Worm (Caenorhabditis elegans) whole organism, mixed stage, embryonic: ENCODE data around the gene nlp-3.
A peak's percentile ranks its signal among the peaks of the same experiment; 100 is the strongest.

Experiments
- M03D4.4 ChIP-seq: sonication (generic microtip); optimal IDR thresholded peaks from 2 replicates; lab custom pipeline; 2017; ENCODE audit warnings: mild to moderate bottlenecking, missing genetic modification characterization, missing compliant biosample characterization
- bed-3 ChIP-seq: fragments of 200-800 bp; sonication (Bioruptor generic); optimal IDR thresholded peaks from 3 replicates; lab custom pipeline; 2018; ENCODE audit warnings: mild to moderate bottlenecking, missing genetic modification characterization, moderate library complexity, missing compliant biosample characterization
- blmp-1 ChIP-seq: fragments of 150-350 bp; optimal IDR thresholded peaks from 2 replicates; lab custom pipeline; 2014; ENCODE audit warnings: missing biosample characterization, missing genetic modification characterization
- ceh-39 ChIP-seq: fragments of 150-350 bp; optimal IDR thresholded peaks from 2 replicates; lab custom pipeline; 2014; ENCODE audit warnings: missing biosample characterization, missing genetic modification characterization
- ceh-43 ChIP-seq: fragments of 200-800 bp; sonication (Bioruptor generic); optimal IDR thresholded peaks from 2 replicates; lab custom pipeline; 2018; ENCODE audit warnings: mild to moderate bottlenecking, missing genetic modification characterization, moderate library complexity, missing compliant biosample characterization
- ceh-83 ChIP-seq: fragments of 200-800 bp; sonication (Bioruptor generic); optimal IDR thresholded peaks from 2 replicates; lab custom pipeline; 2018; ENCODE audit warnings: mild to moderate bottlenecking, missing genetic modification characterization, missing compliant biosample characterization
- ces-1 ChIP-seq: fragments of 150-350 bp; optimal IDR thresholded peaks from 2 replicates; lab custom pipeline; 2014; ENCODE audit warnings: missing biosample characterization, missing genetic modification reagents, missing genetic modification characterization
- cnd-1 ChIP-seq: fragments of 200-800 bp; sonication (Bioruptor generic); optimal IDR thresholded peaks from 2 replicates; lab custom pipeline; 2018; ENCODE audit warnings: mild to moderate bottlenecking, missing genetic modification characterization, missing compliant biosample characterization
- drap-1 ChIP-seq: fragments of 200-800 bp; sonication (Bioruptor generic); optimal IDR thresholded peaks from 3 replicates; lab custom pipeline; 2018; ENCODE audit warnings: mild to moderate bottlenecking, missing genetic modification characterization, missing compliant biosample characterization
- elt-1 ChIP-seq: sonication (generic microtip); optimal IDR thresholded peaks from 2 replicates; lab custom pipeline; 2017; ENCODE audit warnings: missing genetic modification characterization, mild to moderate bottlenecking, missing compliant biosample characterization, antibody characterized with exemption, moderate library complexity, borderline replicate concordance; ENCODE audit not compliant: insufficient read depth
- elt-3 ChIP-seq: fragments of 150-350 bp; optimal IDR thresholded peaks from 2 replicates; lab custom pipeline; 2014; ENCODE audit warnings: missing biosample characterization, missing genetic modification characterization
- flh-1 ChIP-seq: fragments of 200-800 bp; sonication (Bioruptor generic); optimal IDR thresholded peaks from 2 replicates; lab custom pipeline; 2018; ENCODE audit warnings: mild to moderate bottlenecking, missing genetic modification characterization, moderate library complexity, missing compliant biosample characterization
- ham-2 ChIP-seq: fragments of 200-800 bp; sonication (Bioruptor generic); optimal IDR thresholded peaks from 2 replicates; lab custom pipeline; 2018; ENCODE audit warnings: mild to moderate bottlenecking, missing genetic modification characterization, missing compliant biosample characterization
- hlh-1 ChIP-seq: fragments of 150-350 bp; optimal IDR thresholded peaks from 2 replicates; lab custom pipeline; 2014; ENCODE audit warnings: missing biosample characterization, missing genetic modification reagents, missing genetic modification characterization
- lin-13 ChIP-seq: fragments of 150-350 bp; optimal IDR thresholded peaks from 2 replicates; lab custom pipeline; 2014; ENCODE audit warnings: missing biosample characterization, missing genetic modification characterization
- lin-32 ChIP-seq: fragments of 200-800 bp; sonication (Bioruptor generic); optimal IDR thresholded peaks from 2 replicates; lab custom pipeline; 2018; ENCODE audit warnings: mild to moderate bottlenecking, missing genetic modification characterization, missing compliant biosample characterization
- lsy-2 ChIP-seq: fragments of 150-350 bp; optimal IDR thresholded peaks from 2 replicates; lab custom pipeline; 2014; ENCODE audit warnings: missing biosample characterization, missing genetic modification characterization
- mab-5 ChIP-seq: fragments of 150-350 bp; optimal IDR thresholded peaks from 2 replicates; lab custom pipeline; 2014; ENCODE audit warnings: missing biosample characterization, missing genetic modification characterization
- mep-1 ChIP-seq: fragments of 150-350 bp; optimal IDR thresholded peaks from 2 replicates; lab custom pipeline; 2017; ENCODE audit warnings: missing biosample characterization, missing genetic modification reagents, missing genetic modification characterization, inconsistent platforms
- mls-2 ChIP-seq: sonication (generic microtip); optimal IDR thresholded peaks from 2 replicates; lab custom pipeline; 2016; ENCODE audit warnings: mild to moderate bottlenecking, missing genetic modification characterization, moderate library complexity, missing compliant biosample characterization
- nhr-12 ChIP-seq: fragments of 150-350 bp; optimal IDR thresholded peaks from 2 replicates; lab custom pipeline; 2014; ENCODE audit warnings: missing biosample characterization, missing genetic modification characterization
- nhr-2 ChIP-seq: fragments of 150-350 bp; optimal IDR thresholded peaks from 2 replicates; lab custom pipeline; 2014; ENCODE audit warnings: missing biosample characterization, missing genetic modification characterization
- nhr-237 ChIP-seq: fragments of 150-350 bp; optimal IDR thresholded peaks from 2 replicates; lab custom pipeline; 2014; ENCODE audit warnings: missing biosample characterization, missing genetic modification characterization
- nhr-28 ChIP-seq: fragments of 150-350 bp; optimal IDR thresholded peaks from 2 replicates; lab custom pipeline; 2014; ENCODE audit warnings: missing biosample characterization, missing genetic modification characterization
- nhr-76 ChIP-seq: sonication (generic microtip); optimal IDR thresholded peaks from 2 replicates; lab custom pipeline; 2017; ENCODE audit warnings: missing biosample characterization, missing genetic modification characterization
- pha-4 ChIP-seq: fragments of 150-350 bp; optimal IDR thresholded peaks from 2 replicates; lab custom pipeline; 2018; ENCODE audit warnings: missing biosample characterization, missing genetic modification reagents, missing genetic modification characterization
- sem-2 ChIP-seq: fragments of 200-800 bp; sonication (Bioruptor generic); optimal IDR thresholded peaks from 2 replicates; lab custom pipeline; 2018; ENCODE audit warnings: mild to moderate bottlenecking, missing genetic modification characterization, missing compliant biosample characterization
- snpc-4 ChIP-seq: fragments of 150-350 bp; optimal IDR thresholded peaks from 2 replicates; lab custom pipeline; 2014; ENCODE audit warnings: missing biosample characterization, missing genetic modification characterization
- sptf-1 ChIP-seq: sonication (generic microtip); optimal IDR thresholded peaks from 2 replicates; lab custom pipeline; 2017; ENCODE audit warnings: mild to moderate bottlenecking, missing genetic modification characterization, moderate library complexity, missing compliant biosample characterization
- tbx-8 ChIP-seq: fragments of 200-800 bp; sonication (Bioruptor generic); optimal IDR thresholded peaks from 2 replicates; lab custom pipeline; 2018; ENCODE audit warnings: mild to moderate bottlenecking, missing genetic modification characterization, moderate library complexity, missing compliant biosample characterization
- unc-120 ChIP-seq: sonication (generic microtip); optimal IDR thresholded peaks from 2 replicates; lab custom pipeline; 2017; ENCODE audit warnings: missing genetic modification characterization, missing compliant biosample characterization; ENCODE audit not compliant: poor library complexity, severe bottlenecking
- unc-39 ChIP-seq: fragments of 150-350 bp; optimal IDR thresholded peaks from 2 replicates; lab custom pipeline; 2014; ENCODE audit warnings: missing biosample characterization, missing genetic modification characterization
- unc-62 ChIP-seq: fragments of 150-350 bp; optimal IDR thresholded peaks from 2 replicates; lab custom pipeline; 2014; ENCODE audit warnings: missing biosample characterization, missing genetic modification reagents, missing genetic modification characterization
- zip-8 ChIP-seq: fragments of 150-350 bp; optimal IDR thresholded peaks from 2 replicates; lab custom pipeline; 2014; ENCODE audit warnings: missing biosample characterization, missing genetic modification characterization
- ztf-11 ChIP-seq: fragments of 150-350 bp; optimal IDR thresholded peaks from 2 replicates; lab custom pipeline; 2014; ENCODE audit warnings: missing biosample characterization, missing genetic modification characterization

nlp-3 gene

ce11 chrX:13143762-13144732 is 34.2 kb downstream of the nlp-3 start:
- TF ChIP-seq nhr-28 (tag; lab: Kevin White, UChicago) (no peak), unc-120 (tag; lab: Kevin White, UChicago) (peak; percentile 66), elt-1 (tag; lab: Kevin White, UChicago) (peak; percentile 25), lsy-2 (no peak), drap-1 (GFP tag; lab: Kevin White, UChicago) (peak; percentile 69), unc-39 (tag; lab: Kevin White, UChicago) (no peak), ceh-39 (tag; lab: Kevin White, UChicago) (no peak), zip-8 (tag; lab: Kevin White, UChicago) (no peak), ceh-83 (GFP tag; lab: Kevin White, UChicago) (no peak), snpc-4 (no peak), nhr-237 (tag; lab: Kevin White, UChicago) (no peak), flh-1 (no peak), sem-2 (GFP tag; lab: Kevin White, UChicago) (no peak), ceh-43 (no peak), elt-3 (tag; lab: Kevin White, UChicago) (no peak), mab-5 (tag; lab: Kevin White, UChicago) (no peak), lin-32 (GFP tag; lab: Kevin White, UChicago) (peak; percentile 31), nhr-2 (tag; lab: Kevin White, UChicago) (peak; percentile 0), mls-2 (tag; lab: Kevin White, UChicago) (peak; percentile 60), nhr-76 (tag; lab: Kevin White, UChicago) (no peak), nhr-12 (peak; percentile 49), sptf-1 (tag; lab: Kevin White, UChicago) (peak; percentile 62), hlh-1 (tag; lab: Kevin White, UChicago) (peak; percentile 60), ces-1 (GFP tag; lab: Kevin White, UChicago) (no peak), blmp-1 (no peak), pha-4 (peak; percentile 37), cnd-1 (tag; lab: Kevin White, UChicago) (peak; percentile 53), bed-3 (GFP tag; lab: Kevin White, UChicago) (no peak), ztf-11 (peak; percentile 39), unc-62 (GFP tag; lab: Kevin White, UChicago) (peak; percentile 70), lin-13 (peak; percentile 51), ham-2 (GFP tag; lab: Kevin White, UChicago) (peak; percentile 94), mep-1 (tag; lab: Kevin White, UChicago) (peak; percentile 25), M03D4.4 (tag; lab: Kevin White, UChicago) (peak; percentile 81), tbx-8 (GFP tag; lab: Kevin White, UChicago) (no peak)

ce11 chrX:13143236-13143635 is 35.0 kb downstream of the nlp-3 start:
- TF ChIP-seq cnd-1 (tag; lab: Kevin White, UChicago), result peak; percentile 91
- TF ChIP-seq ces-1 (GFP tag; lab: Kevin White, UChicago), result peak; percentile 71
- TF ChIP-seq lin-32 (GFP tag; lab: Kevin White, UChicago), result peak; percentile 53
- TF ChIP-seq unc-39 (tag; lab: Kevin White, UChicago), result no peak
- TF ChIP-seq, all 35 proteins: peak for 3

ce11 chrX:13141440-13141839 is 36.8 kb downstream of the nlp-3 start, which contains the start of gene F09A5.3:
Gene F09A5.3, plus strand, starts transcription at chrX:13141601.
- peak; percentile 76 for TF ChIP-seq hlh-1 (tag; lab: Kevin White, UChicago)
- no peak for TF ChIP-seq drap-1 (GFP tag; lab: Kevin White, UChicago)
- peak; percentile 82 for TF ChIP-seq ham-2 (GFP tag; lab: Kevin White, UChicago)
- TF ChIP-seq blmp-1, result peak; percentile 6
- no peak for TF ChIP-seq nhr-237 (tag; lab: Kevin White, UChicago)
- TF ChIP-seq lin-32 (GFP tag; lab: Kevin White, UChicago), result no peak
- TF ChIP-seq nhr-2 (tag; lab: Kevin White, UChicago), result peak; percentile 59
- peak; percentile 76 for TF ChIP-seq unc-62 (GFP tag; lab: Kevin White, UChicago)
- peak; percentile 11 for TF ChIP-seq elt-3 (tag; lab: Kevin White, UChicago)
- TF ChIP-seq elt-1 (tag; lab: Kevin White, UChicago), result peak; percentile 98
